Worm (Caenorhabditis elegans) whole organism, L3 larva: ENCODE results near the gene dpy-28.

Experiments used
- skn-1 ChIP-seq: fragments of 150-350 bp; optimal IDR thresholded peaks from 2 replicates; lab custom pipeline; 2014; ENCODE audit warnings: missing biosample characterization, missing genetic modification characterization
- tbx-2 ChIP-seq: sonication (generic microtip); optimal IDR thresholded peaks from 2 replicates; lab custom pipeline; 2016; ENCODE audit warnings: mild to moderate bottlenecking, missing genetic modification characterization, missing compliant biosample characterization

DNA sequence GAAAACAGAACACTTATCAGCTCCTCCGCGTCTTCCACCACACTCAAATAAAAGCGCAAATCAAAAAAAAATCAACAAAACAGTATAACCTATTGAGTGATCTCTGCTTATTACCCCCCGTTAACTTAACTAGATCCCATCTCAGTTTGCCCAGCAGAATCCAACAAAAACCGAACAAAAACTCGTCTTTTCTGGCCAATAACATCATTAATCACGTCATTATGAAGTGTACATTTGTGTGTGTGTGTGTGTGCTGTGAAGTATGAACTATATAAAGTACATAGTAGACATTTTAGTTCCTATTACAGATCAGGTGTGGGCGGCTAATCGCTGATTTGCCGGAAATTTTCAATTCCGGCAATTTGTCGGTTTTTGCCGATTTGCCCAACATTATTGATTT is 44.9 kb upstream of the dpy-28 start:
- TF ChIP-seq skn-1 (tag; lab: Kevin White, UChicago) = no peak
- TF ChIP-seq tbx-2 (tag; lab: Kevin White, UChicago) = no peak
